Fruit fly (Drosophila melanogaster): ENCODE measurements around the gene CG6028.

- TF ChIP-seq ttk (optimal IDR thresholded peaks at IDR 0.05) (no peak), h (optimal IDR thresholded peaks at IDR 0.05) (no peak), psq (optimal IDR thresholded peaks at IDR 0.05) (no peak), insv (optimal IDR thresholded peaks at IDR 0.05) (no peak)
Observed at dm6 chr3R:22034160-22034742, 8.9 kb upstream of the CG6028 start, which contains the start of the genes CG45099, CG6015, pit and Fadd.
